Fruit fly (Drosophila melanogaster) S2 (cell line): ENCODE data around the gene Ir100a.

Source experiments
- CG8478 ChIP-seq: fragments of >200 bp; optimal IDR thresholded peaks from 2 replicates; lab custom pipeline; 2018
- CTCF ChIP-seq, 2 experiments: fragments of >200 bp; optimal IDR thresholded peaks; 2 replicates each; lab custom pipeline; 2018

Gene Ir100a

DNA sequence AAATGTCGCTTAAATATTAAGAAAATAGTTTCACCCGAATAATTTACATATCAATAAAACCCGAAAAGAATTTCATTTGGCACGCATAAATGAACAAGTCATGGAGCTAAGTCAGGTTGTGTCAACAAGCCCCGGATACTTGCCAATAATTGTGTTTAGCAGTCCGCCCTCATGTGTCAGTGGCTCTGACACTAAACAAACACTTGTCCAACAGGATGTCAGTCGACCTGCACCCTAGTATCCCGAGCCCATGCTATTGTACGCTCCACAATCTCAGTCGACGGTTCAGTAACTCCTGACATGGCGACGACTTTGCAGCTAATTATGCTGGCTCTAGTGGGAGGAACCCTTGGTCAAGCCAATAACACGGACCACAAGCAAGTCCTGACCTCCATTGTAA is at the start of gene Ir100a:
Ir100a (plus strand) TSS at position 301 of the 400 bp plus-strand sequence.
- TF ChIP-seq CG8478 (lab: Kevin White, UChicago), result no peak
- TF ChIP-seq CTCF (optimal IDR thresholded peaks at IDR 0.05; lab: Kevin White, UChicago), result no peak

DNA sequence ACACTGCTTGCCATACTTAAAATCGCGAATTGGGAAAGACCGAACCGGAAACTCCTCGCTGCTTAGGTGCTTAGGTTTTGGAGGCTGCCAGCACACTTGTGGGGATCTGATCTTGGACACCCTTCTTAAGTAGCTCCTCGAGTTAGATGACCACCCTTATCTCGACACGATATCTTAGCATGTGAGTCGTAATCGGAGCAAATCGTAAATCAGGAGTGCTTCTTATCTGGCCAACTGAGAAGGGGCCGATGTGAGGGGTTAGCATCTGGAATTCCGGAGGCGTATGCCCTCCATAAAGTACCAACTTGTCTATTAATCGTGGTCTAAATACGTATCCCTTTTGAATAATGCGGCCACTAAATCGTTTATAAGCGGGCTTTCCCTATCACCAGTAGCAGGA is 46.2 kb upstream of the Ir100a start, which contains the start of gene salt:
salt (minus strand) TSS at position 101 of the 400 bp plus-strand sequence.
- TF ChIP-seq CTCF (optimal IDR thresholded peaks at IDR 0.05; lab: Kevin White, UChicago) (no peak), CG8478 (lab: Kevin White, UChicago) (no peak)

DNA sequence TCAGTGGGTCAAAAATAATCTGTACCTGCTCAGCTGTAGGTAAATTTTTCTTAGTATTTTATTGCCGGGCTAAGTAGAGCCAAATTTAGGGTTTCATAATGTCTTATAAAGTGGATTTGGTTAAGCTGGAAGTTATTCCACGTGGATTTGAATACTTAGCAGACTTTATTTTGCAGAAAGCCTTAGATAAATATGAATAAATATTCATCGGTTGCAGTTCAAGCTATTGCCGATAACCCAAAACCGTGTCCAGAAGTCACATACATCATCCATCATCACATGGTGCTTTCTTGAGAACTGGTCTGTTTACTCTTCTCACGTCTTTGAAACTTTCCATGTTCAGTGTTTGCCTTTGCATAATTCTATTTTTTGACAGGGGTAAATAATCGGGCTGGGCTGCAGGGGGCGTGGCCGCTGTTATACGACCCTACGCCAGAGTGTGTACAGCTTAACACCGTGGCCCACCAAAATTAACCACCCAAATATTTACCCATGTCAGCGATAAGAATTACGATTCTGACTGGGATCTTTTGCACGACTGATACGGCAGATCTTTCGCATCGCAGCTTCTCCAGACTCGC is 42.1 kb upstream of the Ir100a start, which contains the start of gene CG2187:
CG2187 (minus strand) TSS at position 51 of the 581 bp plus-strand sequence.
- TF ChIP-seq CG8478 (lab: Kevin White, UChicago) (no peak), CTCF (optimal IDR thresholded peaks at IDR 0.05; lab: Kevin White, UChicago) (no peak)

DNA sequence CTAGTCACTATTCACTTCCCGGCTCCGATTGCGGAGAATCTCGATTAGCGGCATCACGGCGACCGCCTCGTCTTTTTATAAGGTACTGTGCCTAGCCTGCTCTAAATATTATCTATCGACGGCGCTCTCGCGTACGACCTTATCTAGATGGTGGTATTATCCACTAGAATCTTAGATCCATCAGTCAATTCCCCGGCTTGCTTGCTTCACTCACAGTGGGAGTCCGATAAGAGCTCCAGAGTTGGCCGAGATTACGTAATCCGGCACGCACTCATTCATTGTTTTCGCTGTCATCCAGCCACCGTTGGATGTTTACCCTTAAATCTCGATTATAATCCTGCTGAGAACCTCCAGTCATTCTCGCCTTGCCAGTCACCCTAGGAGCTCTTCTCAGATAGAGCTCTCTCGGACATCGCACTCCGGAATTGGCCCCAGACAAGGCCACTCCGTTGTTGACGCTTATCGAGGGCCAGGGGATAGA is 39.2 kb upstream of the Ir100a start, which contains the start of gene Smvt:
Smvt (minus strand) TSS at position 51 of the 481 bp plus-strand sequence.
- TF ChIP-seq CTCF (optimal IDR thresholded peaks at IDR 0.05; lab: Kevin White, UChicago) (no peak), CG8478 (lab: Kevin White, UChicago) (no peak)

DNA sequence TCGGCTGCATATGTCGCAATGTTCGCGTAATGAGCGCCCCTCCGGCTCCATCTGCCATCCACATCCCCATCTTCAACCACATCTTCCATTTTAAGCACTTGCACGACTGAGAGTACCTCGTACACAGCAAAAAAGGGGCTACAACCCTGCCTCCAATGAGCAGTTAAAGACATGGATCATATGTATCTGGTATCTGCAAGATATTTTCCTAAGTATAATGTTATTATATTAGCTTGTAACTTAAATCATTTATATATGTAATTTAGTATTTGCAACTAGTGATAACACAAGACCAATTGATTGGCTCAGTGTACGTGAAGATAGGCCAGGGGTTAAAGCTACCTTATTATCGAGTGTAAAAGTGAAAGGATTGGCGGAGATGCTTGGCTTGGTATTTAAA is 38.1 kb upstream of the Ir100a start:
- TF ChIP-seq CG8478 (lab: Kevin White, UChicago) (no peak), CTCF (optimal IDR thresholded peaks at IDR 0.05; lab: Kevin White, UChicago) (no peak)

DNA sequence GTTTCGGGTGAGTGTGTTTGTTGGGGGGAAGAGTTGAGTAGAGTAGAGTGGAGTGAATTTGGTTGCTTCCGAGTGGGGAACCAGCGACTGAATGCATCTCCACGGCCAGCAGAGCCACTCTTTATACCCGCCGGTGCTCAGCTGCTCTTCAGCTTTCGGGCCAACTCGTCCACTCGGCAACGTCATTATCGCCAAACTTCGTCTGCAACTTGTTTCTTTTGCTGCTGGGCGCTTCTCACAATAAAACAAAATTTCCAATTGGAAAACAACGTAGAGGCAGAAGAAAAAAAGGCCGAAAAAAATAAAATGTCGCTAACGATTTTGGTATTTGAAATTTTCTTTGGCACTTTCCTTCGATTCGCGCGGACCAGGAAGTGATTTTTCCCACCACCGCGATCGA is 36.1 kb upstream of the Ir100a start, which contains the start of gene CG2150:
CG2150 (minus strand) TSS at position 101 of the 400 bp plus-strand sequence.
- TF ChIP-seq CG8478 (lab: Kevin White, UChicago), result no peak
- TF ChIP-seq CTCF (optimal IDR thresholded peaks at IDR 0.05; lab: Kevin White, UChicago), result no peak

DNA sequence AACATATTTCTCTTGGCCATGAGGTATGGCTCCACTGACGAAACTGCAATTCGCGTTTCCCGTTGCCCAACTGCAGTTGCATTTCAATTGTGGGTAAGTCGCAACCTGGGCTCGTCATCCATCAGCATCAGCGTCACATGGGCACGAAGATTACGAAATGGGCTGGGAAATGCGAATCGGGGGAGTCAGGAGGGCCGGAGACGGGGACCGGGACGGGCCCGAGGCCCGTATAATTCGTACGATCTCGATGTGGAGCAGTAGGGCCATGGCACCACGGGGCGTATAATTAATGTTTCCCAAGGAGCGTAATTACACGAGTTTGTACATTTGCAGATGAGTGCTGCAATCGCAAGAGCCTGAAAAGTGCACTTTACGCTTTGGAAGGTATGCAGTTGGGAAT is 35.6 kb upstream of the Ir100a start:
- TF ChIP-seq CTCF (optimal IDR thresholded peaks at IDR 0.05; lab: Kevin White, UChicago) (no peak), CG8478 (lab: Kevin White, UChicago) (no peak)

DNA sequence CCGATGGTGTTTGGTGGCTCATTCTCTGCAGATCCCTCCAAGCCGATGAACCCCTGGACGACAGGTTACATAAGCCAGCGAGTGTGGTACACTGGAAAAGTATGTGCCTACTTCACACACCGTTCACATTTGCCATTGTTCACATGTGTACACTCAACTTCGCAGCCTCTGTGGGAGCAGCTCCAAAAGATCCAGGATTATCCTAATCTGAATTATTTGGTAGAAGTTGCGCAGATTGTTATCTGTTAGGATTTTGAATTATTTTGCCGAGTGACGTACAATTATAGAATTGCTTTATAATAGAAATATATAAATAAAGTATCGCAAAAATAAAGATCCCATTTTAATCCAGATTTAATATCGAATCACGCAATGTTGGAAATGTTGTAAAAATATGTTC is 33.2 kb upstream of the Ir100a start:
- TF ChIP-seq CG8478 (lab: Kevin White, UChicago), result no peak
- no peak for TF ChIP-seq CTCF (optimal IDR thresholded peaks at IDR 0.05; lab: Kevin White, UChicago)

DNA sequence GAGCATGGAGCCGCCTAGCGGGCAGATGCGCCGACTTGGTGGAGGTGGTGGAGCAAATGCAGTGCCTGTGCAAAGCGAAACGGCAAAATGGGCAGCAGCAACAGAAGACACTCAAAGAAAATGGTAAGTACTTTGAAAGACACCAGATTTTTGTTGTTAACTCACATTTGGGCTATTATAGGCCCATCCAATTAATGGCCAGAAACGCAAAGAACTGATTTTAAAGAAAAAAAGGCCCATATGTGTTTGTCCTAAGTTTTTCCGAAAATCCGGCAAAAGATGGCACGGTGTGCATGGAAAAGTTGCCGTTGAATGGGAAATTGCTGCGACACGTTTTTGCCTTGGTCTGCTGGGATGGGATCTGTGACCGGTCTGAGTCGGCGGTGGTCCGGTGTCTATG is 32.6 kb upstream of the Ir100a start:
- no peak for TF ChIP-seq CG8478 (lab: Kevin White, UChicago)
- no peak for TF ChIP-seq CTCF (optimal IDR thresholded peaks at IDR 0.05; lab: Kevin White, UChicago)

DNA sequence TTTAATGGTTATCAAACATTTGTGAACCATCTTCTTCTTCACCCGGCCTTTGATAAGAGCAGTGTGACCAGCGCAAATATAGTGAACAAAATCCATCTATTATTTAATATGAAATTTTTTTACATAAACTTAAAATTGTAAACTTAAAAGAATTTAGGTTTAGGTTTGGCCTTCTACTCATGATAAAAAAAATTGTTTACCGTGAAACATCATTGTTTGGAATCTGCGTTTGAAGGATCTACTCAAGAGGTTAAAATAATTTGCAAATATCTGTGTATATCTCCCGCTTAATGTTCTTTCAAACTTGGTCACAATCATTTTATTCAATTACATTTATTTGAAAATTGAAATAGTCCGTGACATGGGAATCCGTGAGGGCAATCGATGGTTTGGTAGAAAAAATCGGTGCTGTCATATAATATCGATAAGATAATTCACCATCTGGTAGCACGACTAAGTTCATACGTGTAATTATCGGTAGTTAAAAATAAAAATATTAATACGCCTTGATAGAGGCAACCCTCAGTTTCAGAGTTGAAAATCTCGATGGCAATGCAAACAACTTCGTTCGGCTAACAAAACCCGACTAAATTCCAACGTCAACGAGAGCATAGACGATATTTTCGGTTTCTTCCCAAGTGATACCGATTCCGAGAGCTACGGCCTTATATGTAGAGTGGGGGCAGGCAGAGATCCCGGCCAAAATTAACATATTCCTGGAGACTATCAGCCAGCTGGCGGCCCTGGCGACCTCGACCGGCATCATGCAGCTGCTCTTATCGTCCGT is 28.8 kb upstream of the Ir100a start, which contains the start of the genes betaGlu and sip3:
betaGlu (minus strand) TSS at position 59 of the 787 bp plus-strand sequence.
sip3 (plus strand) TSS at position 430 of the 787 bp plus-strand sequence.
- TF ChIP-seq CTCF (optimal IDR thresholded peaks at IDR 0.05; lab: Kevin White, UChicago) (no peak), CG8478 (lab: Kevin White, UChicago) (no peak)

DNA sequence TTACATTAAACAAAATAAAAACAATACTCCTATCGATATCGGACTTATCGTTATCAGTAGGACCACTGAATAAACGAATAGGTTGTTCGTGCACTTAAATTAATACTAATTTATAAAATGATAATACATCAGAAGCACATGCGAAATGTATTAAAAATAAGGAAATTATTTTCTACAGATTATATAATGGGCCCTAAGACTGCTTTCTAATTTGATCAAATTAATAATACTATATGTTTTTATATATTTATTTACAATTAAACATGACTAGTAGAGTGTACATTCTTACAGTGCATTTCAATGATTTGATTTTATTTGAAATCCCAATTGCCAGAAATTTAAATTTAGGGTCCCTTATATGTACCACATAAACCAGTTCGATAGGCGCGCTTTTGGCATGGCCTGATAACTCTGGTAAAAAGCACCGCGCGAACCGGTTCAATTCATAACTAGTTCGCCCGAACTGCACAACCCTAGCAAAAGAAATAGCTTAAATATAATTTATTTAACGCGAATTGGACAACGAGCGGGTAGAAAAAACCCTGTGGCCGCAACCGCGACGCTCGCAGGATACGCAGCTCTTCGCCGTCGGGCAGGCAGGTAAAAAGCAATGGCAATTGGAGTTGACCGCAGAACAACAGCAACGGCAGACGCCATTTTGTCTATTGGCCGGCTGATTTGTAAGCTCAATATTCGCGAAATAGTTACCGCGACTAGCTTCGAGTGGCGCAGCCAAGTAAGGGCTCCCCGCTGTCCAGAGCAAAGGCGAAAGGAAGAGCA is 24.0 kb upstream of the Ir100a start, which contains the start of the genes CG2126 and faf:
CG2126 (minus strand) TSS at position 70 of the 780 bp plus-strand sequence.
faf (plus strand) TSS at position 438 of the 780 bp plus-strand sequence.
- TF ChIP-seq CTCF (optimal IDR thresholded peaks at IDR 0.05; lab: Kevin White, UChicago) (no peak), CG8478 (lab: Kevin White, UChicago) (no peak)

DNA sequence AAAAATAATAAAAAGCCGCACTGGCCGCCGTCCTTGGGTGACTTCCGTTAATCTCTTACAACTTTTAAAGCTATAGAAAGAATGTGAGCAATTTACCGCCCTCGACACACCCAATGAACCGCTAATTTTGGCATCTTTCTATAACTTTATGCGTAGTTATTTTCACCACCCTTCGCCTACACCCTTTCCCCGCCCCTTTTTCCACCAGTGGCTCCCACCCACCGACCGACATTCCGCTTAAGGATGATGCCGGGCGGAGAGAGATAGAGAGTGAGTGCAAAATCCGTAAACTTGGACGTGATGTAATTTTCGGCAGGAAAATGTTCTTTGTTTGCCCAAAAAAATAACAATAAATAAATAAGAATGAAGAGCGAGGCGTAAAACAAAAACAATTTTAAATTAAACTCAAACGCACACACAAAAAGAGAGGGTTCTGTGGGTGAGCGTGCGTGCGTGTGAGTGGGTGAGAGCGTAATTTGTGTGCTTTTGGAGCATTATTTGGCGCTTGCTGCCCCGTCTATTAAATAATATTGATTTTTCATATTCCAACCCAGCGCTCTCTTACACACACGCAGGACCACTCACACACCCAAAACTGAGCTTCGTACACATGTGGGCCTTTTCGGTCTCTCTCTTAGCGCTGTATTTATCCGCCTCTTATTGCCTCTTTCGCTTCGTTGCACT is 23.1 kb upstream of the Ir100a start:
- no peak for TF ChIP-seq CG8478 (lab: Kevin White, UChicago)
- TF ChIP-seq CTCF (optimal IDR thresholded peaks at IDR 0.05; lab: Kevin White, UChicago), result no peak

DNA sequence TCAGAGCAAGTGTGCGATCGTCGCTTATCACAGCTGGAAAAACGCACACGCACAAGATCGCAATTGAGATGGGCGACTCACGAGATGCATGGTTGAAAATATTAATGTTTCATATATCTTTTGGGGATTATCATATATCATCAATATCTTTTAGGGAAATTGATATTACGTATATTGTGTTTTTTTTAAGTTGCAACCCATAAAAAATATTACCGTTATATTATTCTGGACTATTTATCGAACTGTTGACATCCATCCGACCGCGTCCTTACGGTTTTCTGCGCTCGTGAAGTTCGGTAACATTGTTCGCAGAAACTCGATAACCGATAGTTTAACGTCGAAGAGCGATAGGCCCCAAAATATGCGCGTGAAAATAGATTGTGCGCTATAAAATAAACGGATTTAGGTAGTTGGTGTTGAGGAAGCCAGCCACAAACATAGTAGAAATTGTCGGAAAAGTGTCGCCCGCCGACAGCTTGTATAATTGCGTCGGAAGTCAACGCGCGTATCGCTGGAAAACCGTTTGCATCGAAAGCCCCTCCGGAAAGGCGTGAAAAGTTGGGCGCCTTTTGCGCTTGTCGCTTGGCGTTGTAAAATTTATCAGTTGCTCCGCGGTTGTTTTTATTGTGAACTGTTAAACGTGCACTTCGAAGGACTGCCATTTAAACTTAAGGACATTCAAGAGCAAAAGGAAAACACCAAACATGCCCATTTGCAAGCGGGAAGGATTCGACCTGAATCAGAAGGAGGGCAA is 6.9 kb upstream of the Ir100a start, which contains the start of the genes Mccc1 and Acf:
Mccc1 (minus strand) TSS at position 244 of the 754 bp plus-strand sequence.
Acf (plus strand) TSS at position 318 of the 754 bp plus-strand sequence.
- no peak for TF ChIP-seq CTCF (optimal IDR thresholded peaks at IDR 0.05; lab: Kevin White, UChicago)
- TF ChIP-seq CG8478 (lab: Kevin White, UChicago), result no peak
